Fruit fly (Drosophila melanogaster) whole organism, embryonic: Measurements from ENCODE around the gene dpr14.

Source experiments
- Abd-B ChIP-seq: fragments of 200-800 bp; sonication (Bioruptor generic); optimal IDR thresholded peaks from 2 replicates; lab custom pipeline; 2018; ENCODE audit warnings: missing biosample characterization, mild to moderate bottlenecking, missing genetic modification characterization, moderate library complexity
- Atf3 ChIP-seq: fragments of 200-800 bp; sonication (Bioruptor generic); optimal IDR thresholded peaks from 3 replicates; lab custom pipeline; 2016; ENCODE audit warnings: missing biosample characterization, missing genetic modification characterization
- B-H1 ChIP-seq: fragments of 200-800 bp; sonication (Bioruptor generic); IDR thresholded peaks from 3 replicates; pipeline ENCODE4 v1.3.6; 2022; ENCODE audit warnings: missing biosample characterization, missing genetic modification characterization
- BEAF-32 ChIP-seq: fragments of 200-800 bp; sonication (Bioruptor generic); optimal IDR thresholded peaks from 3 replicates; lab custom pipeline; 2017; ENCODE audit warnings: missing biosample characterization, missing genetic modification characterization, mild to moderate bottlenecking, moderate library complexity, missing genetic modification reagents
- CG10565 ChIP-seq: fragments of 200-800 bp; sonication (Bioruptor generic); optimal IDR thresholded peaks from 3 replicates; lab custom pipeline; 2016; ENCODE audit warnings: missing biosample characterization, mild to moderate bottlenecking, missing genetic modification characterization
- CG11093 ChIP-seq: fragments of 200-800 bp; sonication (Bioruptor generic); IDR thresholded peaks from 3 replicates; pipeline ENCODE4 v1.3.6; 2022; ENCODE audit warnings: missing biosample characterization, missing genetic modification characterization
- CG11723 ChIP-seq: fragments of 200-800 bp; sonication (Bioruptor generic); optimal IDR thresholded peaks from 2 replicates; lab custom pipeline; 2017; ENCODE audit warnings: missing biosample characterization, mild to moderate bottlenecking, missing genetic modification characterization
- CG12104 ChIP-seq: fragments of 200-800 bp; sonication (Bioruptor generic); optimal IDR thresholded peaks from 3 replicates; lab custom pipeline; 2016; ENCODE audit warnings: missing biosample characterization, missing genetic modification characterization
- CG12155 ChIP-seq: fragments of 200-800 bp; sonication (Bioruptor generic); optimal IDR thresholded peaks from 3 replicates; lab custom pipeline; 2016; ENCODE audit warnings: missing biosample characterization, missing genetic modification characterization
- CG17829 ChIP-seq: fragments of 200-800 bp; optimal IDR thresholded peaks from 2 replicates; lab custom pipeline; 2019; ENCODE audit warnings: missing biosample characterization, mild to moderate bottlenecking, missing genetic modification characterization, moderate library complexity
- CG18764 ChIP-seq: fragments of 200-800 bp; sonication (Bioruptor generic); optimal IDR thresholded peaks from 3 replicates; lab custom pipeline; 2016; ENCODE audit warnings: missing biosample characterization, missing genetic modification characterization
- CG2129 ChIP-seq: fragments of 200-800 bp; sonication (Bioruptor generic); IDR thresholded peaks from 2 replicates; pipeline ENCODE4 v1.3.6; 2022; ENCODE audit warnings: missing biosample characterization, missing genetic modification characterization; ENCODE audit not compliant: partially characterized antibody
- CG34224 ChIP-seq: fragments of 200-800 bp; sonication (Bioruptor generic); IDR thresholded peaks from 3 replicates; pipeline ENCODE4 v1.3.6; 2022; ENCODE audit warnings: missing biosample characterization, missing genetic modification characterization; ENCODE audit not compliant: partially characterized antibody
- CG4424 ChIP-seq: fragments of 200-800 bp; sonication (Bioruptor generic); optimal IDR thresholded peaks from 3 replicates; lab custom pipeline; 2016; ENCODE audit warnings: missing biosample characterization, missing genetic modification characterization
- CG7372 ChIP-seq: fragments of 200-800 bp; sonication (Bioruptor generic); IDR thresholded peaks from 2 replicates; pipeline ENCODE4 v1.3.6; 2022; ENCODE audit warnings: missing biosample characterization, missing genetic modification characterization
- CG9215 ChIP-seq: fragments of 200-800 bp; sonication (Bioruptor generic); IDR thresholded peaks from 2 replicates; pipeline ENCODE4 v1.3.6; 2022; ENCODE audit warnings: missing biosample characterization, missing genetic modification characterization
- D19B ChIP-seq: fragments of 200-800 bp; sonication (Bioruptor generic); optimal IDR thresholded peaks from 2 replicates; lab custom pipeline; 2017; ENCODE audit warnings: missing biosample characterization, mild to moderate bottlenecking, missing genetic modification characterization
- Dref ChIP-seq: fragments of 200-800 bp; sonication (Bioruptor generic); IDR thresholded peaks from 2 replicates; pipeline ENCODE4 v1.3.6; 2022; ENCODE audit warnings: missing biosample characterization, missing genetic modification characterization
- Eip74EF ChIP-seq, 2 experiments: fragments of 200-800 bp in 1 of 2; fragments of >200 bp in 1 of 2; sonication (Bioruptor generic) in 1 of 2; optimal IDR thresholded peaks; 2 replicates each; lab custom pipeline; 2017 to 2019; ENCODE audit warnings: missing biosample characterization in 2 of 2, missing genetic modification characterization in 2 of 2, mild to moderate bottlenecking in 1 of 2, moderate library complexity in 1 of 2
- H2.0 ChIP-seq: fragments of 200-800 bp; sonication (Bioruptor generic); IDR thresholded peaks from 2 replicates; pipeline ENCODE4 v1.3.6; 2022; ENCODE audit warnings: missing biosample characterization, missing genetic modification characterization
- Lpt ChIP-seq: fragments of >200 bp; optimal IDR thresholded peaks from 2 replicates; lab custom pipeline; 2018; ENCODE audit warnings: missing biosample characterization, missing genetic modification characterization
- Max ChIP-seq: fragments of 200-800 bp; sonication (Bioruptor generic); optimal IDR thresholded peaks from 2 replicates; lab custom pipeline; 2016; ENCODE audit warnings: missing biosample characterization, mild to moderate bottlenecking, missing genetic modification characterization
- Nf-YB ChIP-seq: fragments of 200-800 bp; sonication (Bioruptor generic); optimal IDR thresholded peaks from 3 replicates; lab custom pipeline; 2019; ENCODE audit warnings: missing biosample characterization, mild to moderate bottlenecking, missing genetic modification characterization, moderate library complexity
- Rx ChIP-seq: fragments of 200-800 bp; sonication (Bioruptor generic); IDR thresholded peaks from 2 replicates; pipeline ENCODE4 v1.3.6; 2022; ENCODE audit warnings: missing biosample characterization, missing genetic modification characterization
- Stat92E ChIP-seq, 3 experiments: fragments of >200 bp in 2 of 3; fragments of 200-800 bp in 1 of 3; sonication (Bioruptor generic) in 1 of 3; optimal IDR thresholded peaks; 2 replicates each; lab custom pipeline; 2017 to 2019; ENCODE audit warnings: missing biosample characterization in 3 of 3, missing genetic modification characterization in 3 of 3, mild to moderate bottlenecking in 1 of 3, moderate library complexity in 1 of 3
- abd-A ChIP-seq: fragments of 200-800 bp; sonication (Bioruptor generic); optimal IDR thresholded peaks from 3 replicates; lab custom pipeline; 2019; ENCODE audit warnings: missing biosample characterization, mild to moderate bottlenecking, missing genetic modification characterization, moderate library complexity
- bigmax ChIP-seq: fragments of 200-800 bp; sonication (Bioruptor generic); optimal IDR thresholded peaks from 2 replicates; lab custom pipeline; 2018; ENCODE audit warnings: missing biosample characterization, mild to moderate bottlenecking, missing genetic modification characterization
- cad ChIP-seq: fragments of >200 bp; optimal IDR thresholded peaks from 2 replicates; lab custom pipeline; 2017; ENCODE audit warnings: missing biosample characterization, missing genetic modification characterization
- chif ChIP-seq, 2 experiments: fragments of 200-800 bp; sonication (Bioruptor generic); optimal IDR thresholded peaks; 3 replicates each; lab custom pipeline; 2016; ENCODE audit warnings: missing biosample characterization in 2 of 2, missing genetic modification characterization in 2 of 2
- ci ChIP-seq: fragments of 200-800 bp; sonication (Bioruptor generic); IDR thresholded peaks from 3 replicates; pipeline ENCODE4 v1.3.6; 2022; ENCODE audit warnings: missing biosample characterization, missing genetic modification characterization
- dimm ChIP-seq: fragments of 200-800 bp; sonication (Bioruptor generic); IDR thresholded peaks from 2 replicates; pipeline ENCODE4 v1.3.6; 2022; ENCODE audit warnings: missing biosample characterization, missing genetic modification characterization
- dm ChIP-seq: fragments of 200-800 bp; sonication (Bioruptor generic); optimal IDR thresholded peaks from 3 replicates; lab custom pipeline; 2016; ENCODE audit warnings: missing biosample characterization, missing genetic modification characterization
- dmrt99B ChIP-seq: fragments of 200-800 bp; sonication (Bioruptor generic); optimal IDR thresholded peaks from 2 replicates; lab custom pipeline; 2018; ENCODE audit warnings: missing biosample characterization, mild to moderate bottlenecking, missing genetic modification characterization, moderate library complexity
- dysf ChIP-seq: fragments of 200-800 bp; sonication (Bioruptor generic); IDR thresholded peaks from 3 replicates; pipeline ENCODE4 v1.3.6; 2022; ENCODE audit warnings: missing biosample characterization, missing genetic modification characterization
- exex ChIP-seq: fragments of 200-800 bp; sonication (Bioruptor generic); optimal IDR thresholded peaks from 4 replicates; lab custom pipeline; 2018; ENCODE audit warnings: missing biosample characterization, mild to moderate bottlenecking, missing genetic modification characterization, moderate library complexity
- fd3F ChIP-seq: fragments of 200-800 bp; sonication (Bioruptor generic); optimal IDR thresholded peaks from 2 replicates; lab custom pipeline; 2018; ENCODE audit warnings: missing biosample characterization, mild to moderate bottlenecking, missing genetic modification characterization, moderate library complexity
- knrl ChIP-seq: fragments of 200-800 bp; sonication (Bioruptor generic); IDR thresholded peaks from 3 replicates; pipeline ENCODE4 v1.3.6; 2022; ENCODE audit warnings: missing biosample characterization, missing genetic modification characterization; ENCODE audit not compliant: partially characterized antibody
- nom ChIP-seq: fragments of 200-800 bp; sonication (Bioruptor generic); optimal IDR thresholded peaks from 2 replicates; lab custom pipeline; 2017; ENCODE audit warnings: missing biosample characterization, missing genetic modification characterization, mild to moderate bottlenecking, moderate library complexity, missing genetic modification reagents
- pnt ChIP-seq: fragments of 200-800 bp; sonication (Bioruptor generic); optimal IDR thresholded peaks from 3 replicates; lab custom pipeline; 2016; ENCODE audit warnings: missing biosample characterization, missing genetic modification characterization
- pros ChIP-seq: fragments of 200-800 bp; sonication (Bioruptor generic); optimal IDR thresholded peaks from 3 replicates; lab custom pipeline; 2019; ENCODE audit warnings: missing biosample characterization, mild to moderate bottlenecking, missing genetic modification characterization, moderate library complexity
- repo ChIP-seq: fragments of 200-800 bp; sonication (Bioruptor generic); optimal IDR thresholded peaks from 2 replicates; lab custom pipeline; 2016; ENCODE audit warnings: missing biosample characterization, missing genetic modification characterization
- row ChIP-seq: fragments of 200-800 bp; sonication (Bioruptor generic); IDR thresholded peaks from 3 replicates; pipeline ENCODE4 v1.3.6; 2022; ENCODE audit warnings: missing biosample characterization, missing genetic modification characterization
- sd ChIP-seq: fragments of 200-800 bp; sonication (Bioruptor generic); optimal IDR thresholded peaks from 3 replicates; lab custom pipeline; 2018; ENCODE audit warnings: missing biosample characterization, mild to moderate bottlenecking, missing genetic modification characterization, moderate library complexity
- sisA ChIP-seq: fragments of 200-800 bp; sonication (Bioruptor generic); IDR thresholded peaks from 2 replicates; pipeline ENCODE4 v1.3.6; 2022; ENCODE audit warnings: missing biosample characterization, missing genetic modification characterization
- so ChIP-seq: fragments of 200-800 bp; sonication (Bioruptor generic); IDR thresholded peaks from 3 replicates; pipeline ENCODE4 v1.3.6; 2022; ENCODE audit warnings: missing biosample characterization, missing genetic modification characterization
- tna ChIP-seq: fragments of 200-800 bp; sonication (Bioruptor generic); IDR thresholded peaks from 2 replicates; pipeline ENCODE4 v1.3.6; 2022; ENCODE audit warnings: missing biosample characterization, missing genetic modification characterization; ENCODE audit not compliant: partially characterized antibody
- vvl ChIP-seq: fragments of 200-800 bp; sonication (Bioruptor generic); IDR thresholded peaks from 2 replicates; pipeline ENCODE4 v1.3.6; 2022; ENCODE audit warnings: missing biosample characterization, missing genetic modification characterization

Gene dpr14

dm6 chrX:7937588-7938481 lies 29.7 kb upstream of the dpr14 start (continued):
- TF ChIP-seq CG11723 (GFP tag; lab: Kevin White, UChicago), result peak; percentile 73
- peak; percentile 54; the same call in 2 of the 3 replicates for TF ChIP-seq B-H1 (GFP tag; lab: Robert Waterston, UW)
- no peak for TF ChIP-seq D19B
- peak; percentile 86 for TF ChIP-seq pnt (GFP tag; lab: Kevin White, UChicago)
- TF ChIP-seq ci (GFP tag; lab: Robert Waterston, UW), result peak; percentile 59; the same call in 1 of the 3 replicates
- peak; percentile 14 for TF ChIP-seq fd3F
- no peak for TF ChIP-seq CG34224 (GFP tag; lab: Robert Waterston, UW)
- peak; percentile 81 for TF ChIP-seq Atf3 (GFP tag; lab: Kevin White, UChicago)
- peak; percentile 53 for TF ChIP-seq repo (GFP tag; lab: Kevin White, UChicago)
- peak; percentile 21; the same call in 1 of the 2 replicates for TF ChIP-seq dimm (GFP tag; lab: Robert Waterston, UW)
- TF ChIP-seq exex, result no peak
- peak; percentile 77 for TF ChIP-seq sisA
- no peak for TF ChIP-seq Lpt (GFP tag; lab: Kevin White, UChicago)
- peak; percentile 35 for TF ChIP-seq CG10565
- TF ChIP-seq CG12104, result peak; percentile 52
- no peak for TF ChIP-seq bigmax (GFP tag; lab: Kevin White, UChicago)
- TF ChIP-seq CG2129 (GFP tag; lab: Robert Waterston, UW), result no peak
- TF ChIP-seq abd-A, result no peak
- TF ChIP-seq dmrt99B (tag; lab: Kevin White, UChicago), result peak; percentile 90
- TF ChIP-seq BEAF-32 (GFP tag; lab: Kevin White, UChicago), result peak; percentile 12
- peak; percentile 72 for TF ChIP-seq dm (GFP tag; lab: Kevin White, UChicago)
- peak; percentile 86 to 92 for TF ChIP-seq chif (GFP tag; optimal IDR thresholded peaks at IDR 0.05; lab: Kevin White, UChicago)
- peak; percentile 84 for TF ChIP-seq CG11093 (GFP tag; lab: Robert Waterston, UW)
- TF ChIP-seq Max (GFP tag; lab: Kevin White, UChicago), result peak; percentile 63
- TF ChIP-seq row (GFP tag; lab: Robert Waterston, UW), result peak; percentile 78
- TF ChIP-seq pros (GFP tag; lab: Kevin White, UChicago), result peak; percentile 75
- TF ChIP-seq Dref (GFP tag; lab: Robert Waterston, UW), result peak; percentile 14; the same call in 1 of the 2 replicates
- TF ChIP-seq Eip74EF (GFP tag; optimal IDR thresholded peaks at IDR 0.05; lab: Kevin White, UChicago), result peak in 1 of 2 experiments; percentile 75
- peak; percentile 75; the same call in 2 of the 3 replicates for TF ChIP-seq dysf (GFP tag; lab: Robert Waterston, UW)
- TF ChIP-seq CG12155 (GFP tag; lab: Kevin White, UChicago), result peak; percentile 58
- TF ChIP-seq tna (GFP tag; lab: Robert Waterston, UW), result no peak
- TF ChIP-seq CG18764 (GFP tag; lab: Kevin White, UChicago), result peak; percentile 61
- TF ChIP-seq sd (tag; lab: Kevin White, UChicago), result peak; percentile 23
- peak in 1 of 3 experiments; percentile 4 for TF ChIP-seq Stat92E (GFP tag; optimal IDR thresholded peaks at IDR 0.05; lab: Kevin White, UChicago)
- peak; percentile 59; the same call in 1 of the 3 replicates for TF ChIP-seq so (GFP tag; lab: Robert Waterston, UW)
- TF ChIP-seq CG7372 (GFP tag; lab: Robert Waterston, UW), result peak; percentile 58; the same call in 1 of the 2 replicates
- no peak for TF ChIP-seq cad (GFP tag; lab: Kevin White, UChicago)
- TF ChIP-seq Nf-YB (GFP tag; lab: Kevin White, UChicago), result peak; percentile 67
- TF ChIP-seq nom (GFP tag; lab: Kevin White, UChicago), result peak; percentile 40
- TF ChIP-seq vvl, result peak; percentile 73
- TF ChIP-seq knrl (GFP tag; lab: Robert Waterston, UW), result no peak
- TF ChIP-seq Abd-B (GFP tag; lab: Kevin White, UChicago), result peak; percentile 78
- peak; percentile 36; the same call in 1 of the 2 replicates for TF ChIP-seq CG9215
- TF ChIP-seq CG17829 (tag; lab: Kevin White, UChicago), result peak; percentile 83
- peak; percentile 65; the same call in 1 of the 2 replicates for TF ChIP-seq Rx (GFP tag; lab: Robert Waterston, UW)
- TF ChIP-seq CG4424 (GFP tag; lab: Kevin White, UChicago), result peak; percentile 87
- TF ChIP-seq H2.0 (GFP tag; lab: Robert Waterston, UW), result 0 out of 2 replicates have a peak, but pooled peaks have one; percentile 40
